Worm (Caenorhabditis elegans) whole organism, young adult: ENCODE results near the gene lin-52.

Experiments used
- B0035.1 ChIP-seq: sonication (generic microtip); optimal IDR thresholded peaks from 2 replicates; lab custom pipeline; 2016; ENCODE audit warnings: missing genetic modification characterization, mild to moderate bottlenecking, missing compliant biosample characterization, missing genotype, missing genetic modification reagents
- D2030.7 ChIP-seq: fragments of 200-800 bp; sonication (Bioruptor generic); IDR thresholded peaks from 2 replicates; pipeline ENCODE4 v1.3.6; 2022; ENCODE audit warnings: missing genetic modification reagents, missing genetic modification characterization, missing compliant biosample characterization
- F23B12.7 ChIP-seq: sonication (generic microtip); optimal IDR thresholded peaks from 2 replicates; lab custom pipeline; 2017; ENCODE audit warnings: missing genetic modification characterization, mild to moderate bottlenecking, missing compliant biosample characterization, antibody characterized with exemption, moderate library complexity; ENCODE audit not compliant: insufficient read depth
- F52B5.7 ChIP-seq: sonication (generic microtip); optimal IDR thresholded peaks from 2 replicates; lab custom pipeline; 2016; ENCODE audit warnings: mild to moderate bottlenecking, missing genetic modification characterization, missing compliant biosample characterization
- K12H6.12 ChIP-seq: fragments of 200-800 bp; sonication (Bioruptor generic); optimal IDR thresholded peaks from 2 replicates; lab custom pipeline; 2018; ENCODE audit warnings: mild to moderate bottlenecking, missing genetic modification characterization, missing compliant biosample characterization
- Y53G8AR.9 ChIP-seq: fragments of 200-800 bp; sonication (Bioruptor generic); conservative IDR thresholded peaks from 2 replicates; pipeline ENCODE4 v1.3.6; 2022; ENCODE audit warnings: missing genetic modification reagents, missing genetic modification characterization, missing compliant biosample characterization
- Y79H2A.3 ChIP-seq: fragments of 200-800 bp; sonication (Bioruptor generic); conservative IDR thresholded peaks from 2 replicates; pipeline ENCODE4 v1.3.6; 2022; ENCODE audit warnings: missing genetic modification reagents, missing genetic modification characterization, missing compliant biosample characterization
- ama-1 ChIP-seq, 3 experiments: fragments of 150-350 bp in 1 of 3; sonication (generic microtip) in 2 of 3; optimal IDR thresholded peaks; 2 replicates each; lab custom pipeline; 2014 to 2018; ENCODE audit warnings: missing biosample characterization in 2 of 3, missing genetic modification characterization in 2 of 3, missing genetic modification reagents in 2 of 3
- attf-5 ChIP-seq: fragments of 200-800 bp; sonication (Bioruptor generic); optimal IDR thresholded peaks from 2 replicates; lab custom pipeline; 2018; ENCODE audit warnings: mild to moderate bottlenecking, missing genetic modification characterization, missing compliant biosample characterization
- ccch-3 ChIP-seq: fragments of 200-800 bp; sonication (Bioruptor generic); optimal IDR thresholded peaks from 2 replicates; lab custom pipeline; 2018; ENCODE audit warnings: mild to moderate bottlenecking, missing genetic modification characterization, missing compliant biosample characterization
- cebp-1 ChIP-seq, 2 experiments: fragments of 200-800 bp in 1 of 2; sonication (Bioruptor generic) in 1 of 2; sonication (generic microtip) in 1 of 2; IDR thresholded peaks in 1 of 2; optimal IDR thresholded peaks in 1 of 2; 2 replicates each; pipeline versions ENCODE4 v1.3.6 to Lab custom; 2017 to 2022; ENCODE audit warnings: missing compliant biosample characterization in 2 of 2, missing genetic modification characterization in 2 of 2, mild to moderate bottlenecking in 1 of 2, missing genetic modification reagents in 1 of 2, moderate library complexity in 1 of 2
- ceh-27 ChIP-seq: fragments of 200-800 bp; sonication (Bioruptor generic); optimal IDR thresholded peaks from 2 replicates; lab custom pipeline; 2018; ENCODE audit warnings: mild to moderate bottlenecking, missing genetic modification characterization, moderate library complexity, missing compliant biosample characterization
- chd-7 ChIP-seq: sonication (generic microtip); optimal IDR thresholded peaks from 2 replicates; lab custom pipeline; 2016; ENCODE audit warnings: mild to moderate bottlenecking, missing genetic modification characterization, moderate library complexity, missing compliant biosample characterization
- dox-1 ChIP-seq: fragments of 200-800 bp; sonication (Bioruptor generic); IDR thresholded peaks from 2 replicates; pipeline ENCODE4 v1.3.6; 2022; ENCODE audit warnings: missing genetic modification reagents, missing genetic modification characterization, missing compliant biosample characterization
- dpff-1 ChIP-seq: sonication (generic microtip); optimal IDR thresholded peaks from 2 replicates; lab custom pipeline; 2017; ENCODE audit warnings: mild to moderate bottlenecking, missing genetic modification characterization, missing compliant biosample characterization
- dpl-1 ChIP-seq: fragments of 150-350 bp; optimal IDR thresholded peaks from 2 replicates; lab custom pipeline; 2014; ENCODE audit warnings: missing biosample characterization, missing genetic modification reagents, missing genetic modification characterization
- fkh-3 ChIP-seq: sonication (generic microtip); optimal IDR thresholded peaks from 2 replicates; lab custom pipeline; 2016; ENCODE audit warnings: mild to moderate bottlenecking, missing genetic modification characterization, missing compliant biosample characterization
- gei-17 ChIP-seq: fragments of 200-800 bp; sonication (Bioruptor generic); optimal IDR thresholded peaks from 2 replicates; lab custom pipeline; 2018; ENCODE audit warnings: mild to moderate bottlenecking, missing genetic modification characterization, missing compliant biosample characterization
- hlh-12 ChIP-seq: sonication (generic microtip); optimal IDR thresholded peaks from 2 replicates; lab custom pipeline; 2016; ENCODE audit warnings: missing genetic modification characterization, missing compliant biosample characterization
- hmg-1.2 ChIP-seq: fragments of 200-800 bp; sonication (Bioruptor generic); IDR thresholded peaks from 2 replicates; pipeline ENCODE4 v1.3.6; 2022; ENCODE audit warnings: missing genetic modification reagents, missing genetic modification characterization, missing compliant biosample characterization
- hrde-1 ChIP-seq: sonication (generic microtip); optimal IDR thresholded peaks from 2 replicates; lab custom pipeline; 2016; ENCODE audit warnings: missing genetic modification characterization, mild to moderate bottlenecking, missing compliant biosample characterization, moderate library complexity, missing genotype, missing genetic modification reagents, borderline replicate concordance
- hsf-1 ChIP-seq: fragments of 200-800 bp; sonication (Bioruptor generic); IDR thresholded peaks from 2 replicates; pipeline ENCODE4 v1.3.6; 2022; ENCODE audit warnings: missing genetic modification reagents, missing genetic modification characterization, missing compliant biosample characterization
- let-607 ChIP-seq, 2 experiments: fragments of 200-800 bp in 1 of 2; sonication (Bioruptor generic) in 1 of 2; sonication (generic microtip) in 1 of 2; optimal IDR thresholded peaks; 2 replicates each; lab custom pipeline; 2016 to 2018; ENCODE audit warnings: mild to moderate bottlenecking in 2 of 2, missing compliant biosample characterization in 2 of 2, missing genetic modification characterization in 2 of 2, moderate library complexity in 2 of 2, missing genotype in 1 of 2
- lin-40 ChIP-seq: sonication (generic microtip); optimal IDR thresholded peaks from 2 replicates; lab custom pipeline; 2016; ENCODE audit warnings: missing genetic modification characterization, mild to moderate bottlenecking, missing compliant biosample characterization, missing genotype, missing genetic modification reagents
- lin-54 ChIP-seq: fragments of 200-800 bp; sonication (Bioruptor generic); optimal IDR thresholded peaks from 2 replicates; lab custom pipeline; 2018; ENCODE audit warnings: mild to moderate bottlenecking, missing genetic modification characterization, missing compliant biosample characterization
- lir-1 ChIP-seq: fragments of 200-800 bp; sonication (Bioruptor generic); conservative IDR thresholded peaks from 2 replicates; pipeline ENCODE4 v1.3.6; 2022; ENCODE audit warnings: missing genetic modification reagents, missing genetic modification characterization, missing compliant biosample characterization
- mcd-1 ChIP-seq: fragments of 200-800 bp; sonication (Bioruptor generic); IDR thresholded peaks from 2 replicates; pipeline ENCODE4 v1.3.6; 2022; ENCODE audit warnings: missing genetic modification reagents, missing genetic modification characterization, missing compliant biosample characterization
- nfyb-1 ChIP-seq: fragments of 200-800 bp; sonication (Bioruptor generic); IDR thresholded peaks from 2 replicates; pipeline ENCODE4 v1.3.6; 2022; ENCODE audit warnings: missing genetic modification reagents, missing genetic modification characterization, missing compliant biosample characterization
- nhr-80 ChIP-seq: sonication (generic microtip); optimal IDR thresholded peaks from 2 replicates; lab custom pipeline; 2016; ENCODE audit warnings: missing genetic modification characterization, missing compliant biosample characterization
- pbrm-1 ChIP-seq: fragments of 200-800 bp; sonication (Bioruptor generic); IDR thresholded peaks from 2 replicates; pipeline ENCODE4 v1.3.6; 2022; ENCODE audit warnings: missing genetic modification reagents, missing genetic modification characterization, missing compliant biosample characterization
- rcor-1 ChIP-seq: fragments of 200-800 bp; sonication (Bioruptor generic); IDR thresholded peaks from 2 replicates; pipeline ENCODE4 v1.3.6; 2022; ENCODE audit warnings: missing genetic modification reagents, missing genetic modification characterization, missing compliant biosample characterization
- snpc-3.4 ChIP-seq: sonication (generic microtip); optimal IDR thresholded peaks from 2 replicates; lab custom pipeline; 2017; ENCODE audit warnings: missing genetic modification characterization, mild to moderate bottlenecking, missing compliant biosample characterization, antibody characterized with exemption, moderate library complexity, missing genotype, missing genetic modification reagents
- snpc-4 ChIP-seq, 5 experiments: fragments of 150-350 bp in 1 of 5; sonication (generic microtip) in 4 of 5; optimal IDR thresholded peaks; 2 replicates each; lab custom pipeline; 2014 to 2018; ENCODE audit warnings: missing genetic modification characterization in 5 of 5, missing biosample characterization in 3 of 5, antibody characterized with exemption in 2 of 5, mild to moderate bottlenecking in 2 of 5, missing compliant biosample characterization in 2 of 5, missing genotype in 2 of 5, moderate library complexity in 2 of 5, missing genetic modification reagents in 1 of 5
- somi-1 ChIP-seq: fragments of 200-800 bp; sonication (Bioruptor generic); optimal IDR thresholded peaks from 2 replicates; lab custom pipeline; 2018; ENCODE audit warnings: mild to moderate bottlenecking, missing genetic modification characterization, missing compliant biosample characterization
- unc-62 ChIP-seq: fragments of 150-350 bp; optimal IDR thresholded peaks from 2 replicates; lab custom pipeline; 2014; ENCODE audit warnings: missing biosample characterization, missing genetic modification reagents, missing genetic modification characterization
- xnd-1 ChIP-seq: sonication (generic microtip); optimal IDR thresholded peaks from 2 replicates; lab custom pipeline; 2016; ENCODE audit warnings: missing genotype, missing genetic modification reagents, missing genetic modification characterization, missing compliant biosample characterization
- zfh-2 ChIP-seq: fragments of 200-800 bp; sonication (Bioruptor generic); conservative IDR thresholded peaks from 2 replicates; pipeline ENCODE4 v1.3.6; 2022; ENCODE audit warnings: missing genetic modification reagents, missing genetic modification characterization, missing compliant biosample characterization
- ztf-18 ChIP-seq: sonication (generic microtip); optimal IDR thresholded peaks from 2 replicates; lab custom pipeline; 2016; ENCODE audit warnings: missing genotype, mild to moderate bottlenecking, missing genetic modification characterization, missing compliant biosample characterization
- ztf-26 ChIP-seq: sonication (generic microtip); optimal IDR thresholded peaks from 2 replicates; lab custom pipeline; 2017; ENCODE audit warnings: missing genetic modification characterization, missing compliant biosample characterization
- ztf-28 ChIP-seq: fragments of 200-800 bp; sonication (Bioruptor generic); IDR thresholded peaks from 2 replicates; pipeline ENCODE4 v1.3.6; 2022; ENCODE audit warnings: missing genetic modification reagents, missing genetic modification characterization, missing compliant biosample characterization
- ztf-3 ChIP-seq: fragments of 200-800 bp; sonication (Bioruptor generic); optimal IDR thresholded peaks from 2 replicates; lab custom pipeline; 2018; ENCODE audit warnings: mild to moderate bottlenecking, missing genetic modification characterization, missing compliant biosample characterization
- ztf-6 ChIP-seq: fragments of 200-800 bp; sonication (Bioruptor generic); IDR thresholded peaks from 2 replicates; pipeline ENCODE4 v1.3.6; 2022; ENCODE audit warnings: missing genetic modification reagents, missing genetic modification characterization, missing compliant biosample characterization

The lin-52 gene

DNA sequence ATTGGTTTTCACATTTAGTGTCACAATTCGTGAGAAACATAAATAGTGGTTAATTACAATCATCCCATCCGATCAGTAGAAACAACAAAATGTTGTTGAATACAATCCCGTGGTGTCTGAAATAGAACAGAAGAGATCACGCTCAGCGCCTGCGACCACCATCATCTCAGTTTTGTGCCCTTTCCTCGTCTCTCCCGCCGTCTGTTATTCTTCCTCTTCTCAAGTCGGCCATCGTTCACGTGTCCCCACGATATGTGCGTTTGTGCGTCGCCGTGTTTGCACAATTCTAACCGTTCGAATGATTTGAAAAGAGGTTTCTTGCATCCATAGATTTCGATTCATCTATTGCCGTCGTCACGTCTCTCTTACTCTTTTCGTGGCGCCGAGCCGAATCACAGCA lies 5.8 kb downstream of the lin-52 start, which contains the start of gene panl-3:
Gene panl-3 (plus strand): TSS at position 294 of the 400 bp plus-strand sequence.
- TF ChIP-seq let-607 (tag; optimal IDR thresholded peaks at IDR 0.05; lab: Kevin White, UChicago) (peak; percentile 39 to 46), ztf-3 (GFP tag; lab: Kevin White, UChicago) (no peak), hmg-1.2 (peak; percentile 46; the same call in 1 of the 2 replicates), ama-1 (optimal IDR thresholded peaks at IDR 0.05; lab: Kevin White, UChicago) (peak; percentile 22), ama-1 (GFP tag; optimal IDR thresholded peaks at IDR 0.05; lab: Kevin White, UChicago) (no peak), lin-40 (tag; lab: Kevin White, UChicago) (peak; percentile 37), F52B5.7 (tag; lab: Kevin White, UChicago) (no peak), ztf-28 (GFP tag; lab: Robert Waterston, UW) (no peak), ceh-27 (GFP tag; lab: Kevin White, UChicago) (peak; percentile 49), F23B12.7 (tag; lab: Kevin White, UChicago) (peak; percentile 41), zfh-2 (GFP tag; lab: Robert Waterston, UW) (peak; percentile 83), cebp-1 (GFP tag; IDR thresholded peaks at IDR 0.05; lab: Robert Waterston, UW) (peak; percentile 47; the same call in 1 of the 2 replicates), cebp-1 (tag; optimal IDR thresholded peaks at IDR 0.05; lab: Kevin White, UChicago) (peak; percentile 64), mcd-1 (GFP tag; lab: Robert Waterston, UW) (peak; percentile 46; the same call in 1 of the 2 replicates), ztf-26 (peak; percentile 4), nhr-80 (tag; lab: Kevin White, UChicago) (peak; percentile 44), nfyb-1 (0 out of 2 replicates have a peak, but pooled peaks have one; percentile 18), unc-62 (GFP tag; lab: Kevin White, UChicago) (no peak), ztf-18 (tag; lab: Kevin White, UChicago) (peak; percentile 31), D2030.7 (GFP tag; lab: Robert Waterston, UW) (0 out of 2 replicates have a peak, but pooled peaks have one; percentile 19), hlh-12 (tag; lab: Kevin White, UChicago) (no peak), snpc-3.4 (no peak), snpc-4 (GFP tag; optimal IDR thresholded peaks at IDR 0.05; lab: Kevin White, UChicago) (no peak), snpc-4 (tag; optimal IDR thresholded peaks at IDR 0.05; lab: Kevin White, UChicago) (peak in 2 of 4 experiments; percentile 31 to 38), Y79H2A.3 (no peak), xnd-1 (tag; lab: Kevin White, UChicago) (no peak), chd-7 (peak; percentile 52), hsf-1 (GFP tag; lab: Robert Waterston, UW) (peak; percentile 26; the same call in 1 of the 2 replicates), lin-54 (GFP tag; lab: Kevin White, UChicago) (peak; percentile 36), attf-5 (GFP tag; lab: Kevin White, UChicago) (peak; percentile 88), B0035.1 (tag; lab: Kevin White, UChicago) (no peak), ccch-3 (GFP tag; lab: Kevin White, UChicago) (no peak), pbrm-1 (GFP tag; lab: Robert Waterston, UW) (0 out of 2 replicates have a peak, but pooled peaks have one; percentile 12), K12H6.12 (peak; percentile 56), rcor-1 (peak; percentile 43; the same call in 1 of the 2 replicates), hrde-1 (no peak), gei-17 (no peak), Y53G8AR.9 (GFP tag; lab: Robert Waterston, UW) (no peak), lir-1 (GFP tag; lab: Robert Waterston, UW) (no peak), fkh-3 (tag; lab: Kevin White, UChicago) (no peak), dpff-1 (tag; lab: Kevin White, UChicago) (no peak), dpl-1 (peak; percentile 0), dox-1 (GFP tag; lab: Robert Waterston, UW) (0 out of 2 replicates have a peak, but pooled peaks have one; percentile 26), ztf-6 (GFP tag; lab: Robert Waterston, UW) (0 out of 2 replicates have a peak, but pooled peaks have one; percentile 66), somi-1 (GFP tag; lab: Kevin White, UChicago) (peak; percentile 36)
